Fruit fly (Drosophila melanogaster) whole organism, prepupa: ENCODE results near the gene CG14137.

Experiments
- Blimp-1 ChIP-seq: fragments of 200-800 bp; sonication (Bioruptor generic); optimal IDR thresholded peaks from 3 replicates; lab custom pipeline; 2017; ENCODE audit warnings: missing biosample characterization, missing genetic modification characterization, mild to moderate bottlenecking, moderate library complexity, missing genetic modification reagents
- CG10669 ChIP-seq: fragments of 200-800 bp; sonication (Bioruptor generic); optimal IDR thresholded peaks from 3 replicates; lab custom pipeline; 2018; ENCODE audit warnings: missing biosample characterization, mild to moderate bottlenecking, missing genetic modification characterization, moderate library complexity
- CG11762 ChIP-seq: fragments of 200-800 bp; sonication (Bioruptor generic); optimal IDR thresholded peaks from 3 replicates; lab custom pipeline; 2016; ENCODE audit warnings: missing biosample characterization, missing genetic modification characterization; ENCODE audit not compliant: insufficient read depth
- CG15336 ChIP-seq: fragments of 200-800 bp; sonication (Bioruptor generic); IDR thresholded peaks from 2 replicates; pipeline ENCODE4 v1.3.6; 2022; ENCODE audit warnings: missing biosample characterization, missing genetic modification characterization
- CG16779 ChIP-seq: fragments of 200-800 bp; sonication (Bioruptor generic); optimal IDR thresholded peaks from 3 replicates; lab custom pipeline; 2017; ENCODE audit warnings: missing biosample characterization, mild to moderate bottlenecking, missing genetic modification characterization
- CG3032 ChIP-seq: fragments of 200-800 bp; optimal IDR thresholded peaks from 2 replicates; lab custom pipeline; 2019; ENCODE audit warnings: missing biosample characterization, mild to moderate bottlenecking, missing genetic modification characterization, moderate library complexity
- CG31627 ChIP-seq: fragments of 200-800 bp; sonication (Bioruptor generic); optimal IDR thresholded peaks from 3 replicates; lab custom pipeline; 2016; ENCODE audit warnings: missing biosample characterization, missing genetic modification characterization
- CG32006 ChIP-seq: fragments of 200-800 bp; sonication (Bioruptor generic); optimal IDR thresholded peaks from 3 replicates; lab custom pipeline; 2017; ENCODE audit warnings: missing biosample characterization, mild to moderate bottlenecking, missing genetic modification characterization
- CG3919 ChIP-seq: fragments of 200-800 bp; sonication (Bioruptor generic); optimal IDR thresholded peaks from 3 replicates; lab custom pipeline; 2016; ENCODE audit warnings: missing biosample characterization, missing genetic modification characterization
- CG4318 ChIP-seq: fragments of 200-800 bp; sonication (Bioruptor generic); optimal IDR thresholded peaks from 3 replicates; lab custom pipeline; 2017; ENCODE audit warnings: missing biosample characterization, mild to moderate bottlenecking, missing genetic modification characterization
- CG6276 ChIP-seq: fragments of 200-800 bp; sonication (Bioruptor generic); optimal IDR thresholded peaks from 2 replicates; lab custom pipeline; 2017; ENCODE audit warnings: missing biosample characterization, mild to moderate bottlenecking, missing genetic modification characterization
- CG8119 ChIP-seq: fragments of 200-800 bp; sonication (Bioruptor generic); IDR thresholded peaks from 3 replicates; pipeline ENCODE4 v1.3.6; 2022; ENCODE audit warnings: missing biosample characterization, missing genetic modification characterization
- CG9139 ChIP-seq: fragments of 200-800 bp; sonication (Bioruptor generic); optimal IDR thresholded peaks from 3 replicates; lab custom pipeline; 2017; ENCODE audit warnings: missing biosample characterization, mild to moderate bottlenecking, missing genetic modification characterization
- Eip75B ChIP-seq: fragments of 200-800 bp; sonication (Bioruptor generic); optimal IDR thresholded peaks from 3 replicates; lab custom pipeline; 2016; ENCODE audit warnings: missing biosample characterization, missing genetic modification characterization
- Eip78C ChIP-seq: fragments of 200-800 bp; sonication (Bioruptor generic); peaks from one replicate; lab custom pipeline; 2016; ENCODE audit warnings: missing biosample characterization, missing genetic modification characterization
- Eip93F ChIP-seq: fragments of 200-800 bp; sonication (Bioruptor generic); optimal IDR thresholded peaks from 2 replicates; lab custom pipeline; 2016; ENCODE audit warnings: missing biosample characterization, mild to moderate bottlenecking, missing genetic modification characterization
- Gug ChIP-seq: fragments of 200-800 bp; sonication (Bioruptor generic); IDR thresholded peaks from 2 replicates; pipeline ENCODE4 v1.3.6; 2022; ENCODE audit warnings: missing biosample characterization, missing genetic modification characterization
- Hr38 ChIP-seq: sonication (Bioruptor generic); optimal IDR thresholded peaks from 2 replicates; lab custom pipeline; 2016; ENCODE audit warnings: missing biosample characterization, missing genetic modification characterization
- Hr4 ChIP-seq: fragments of 200-800 bp; sonication (Bioruptor generic); optimal IDR thresholded peaks from 3 replicates; lab custom pipeline; 2016; ENCODE audit warnings: missing biosample characterization, missing genetic modification characterization
- Met ChIP-seq: fragments of 200-800 bp; sonication (Bioruptor generic); optimal IDR thresholded peaks from 3 replicates; lab custom pipeline; 2016; ENCODE audit warnings: missing biosample characterization, missing genetic modification characterization
- OdsH ChIP-seq: fragments of 200-800 bp; sonication (Bioruptor generic); optimal IDR thresholded peaks from 3 replicates; lab custom pipeline; 2016; ENCODE audit warnings: missing biosample characterization, missing genetic modification characterization
- Sox102F ChIP-seq: fragments of 200-800 bp; sonication (Bioruptor generic); optimal IDR thresholded peaks from 2 replicates; lab custom pipeline; 2016; ENCODE audit warnings: missing biosample characterization, mild to moderate bottlenecking, missing genetic modification characterization
- Sox14 ChIP-seq: fragments of 200-800 bp; sonication (Bioruptor generic); optimal IDR thresholded peaks from 3 replicates; lab custom pipeline; 2016; ENCODE audit warnings: missing biosample characterization, missing genetic modification characterization
- Sox15 ChIP-seq: fragments of 200-800 bp; sonication (Bioruptor generic); optimal IDR thresholded peaks from 3 replicates; lab custom pipeline; 2016; ENCODE audit warnings: missing biosample characterization, missing genetic modification characterization
- achi ChIP-seq: fragments of 200-800 bp; sonication (Bioruptor generic); optimal IDR thresholded peaks from 3 replicates; lab custom pipeline; 2016; ENCODE audit warnings: missing biosample characterization, missing genetic modification characterization
- acj6 ChIP-seq: fragments of 200-800 bp; sonication (Bioruptor generic); optimal IDR thresholded peaks from 3 replicates; lab custom pipeline; 2016; ENCODE audit warnings: missing biosample characterization, missing genetic modification characterization
- dac ChIP-seq: fragments of 200-800 bp; sonication (Bioruptor generic); optimal IDR thresholded peaks from 2 replicates; lab custom pipeline; 2017; ENCODE audit warnings: missing biosample characterization, mild to moderate bottlenecking, missing genetic modification characterization
- esn ChIP-seq: fragments of 200-800 bp; sonication (Bioruptor generic); optimal IDR thresholded peaks from 2 replicates; lab custom pipeline; 2016; ENCODE audit warnings: missing biosample characterization, mild to moderate bottlenecking, missing genetic modification characterization, moderate library complexity
- fd59A ChIP-seq: fragments of 200-800 bp; sonication (Bioruptor generic); optimal IDR thresholded peaks from 2 replicates; lab custom pipeline; 2017; ENCODE audit warnings: missing biosample characterization, mild to moderate bottlenecking, missing genetic modification characterization, missing genetic modification reagents
- lz ChIP-seq: fragments of 200-800 bp; sonication (Bioruptor generic); optimal IDR thresholded peaks from 3 replicates; lab custom pipeline; 2016; ENCODE audit warnings: missing biosample characterization, missing genetic modification characterization
- net ChIP-seq: fragments of 200-800 bp; sonication (Bioruptor generic); optimal IDR thresholded peaks from 3 replicates; lab custom pipeline; 2016; ENCODE audit warnings: missing biosample characterization, missing genetic modification characterization
- pdm3 ChIP-seq: fragments of 200-800 bp; sonication (Bioruptor generic); optimal IDR thresholded peaks from 3 replicates; lab custom pipeline; 2016; ENCODE audit warnings: missing biosample characterization, missing genetic modification characterization
- spab ChIP-seq: fragments of 200-800 bp; sonication (Bioruptor generic); optimal IDR thresholded peaks from 2 replicates; lab custom pipeline; 2017; ENCODE audit warnings: missing biosample characterization, mild to moderate bottlenecking, missing genetic modification characterization, missing genetic modification reagents
- ss ChIP-seq, 2 experiments: fragments of 200-800 bp; sonication (Bioruptor generic); optimal IDR thresholded peaks; 2 replicates in 1 of 2; 3 replicates in 1 of 2; lab custom pipeline; 2017 to 2018; ENCODE audit warnings: mild to moderate bottlenecking in 2 of 2, missing biosample characterization in 2 of 2, missing genetic modification characterization in 2 of 2, moderate library complexity in 1 of 2
- svp ChIP-seq: fragments of 200-800 bp; sonication (Bioruptor generic); peaks from one replicate; lab custom pipeline; 2016; ENCODE audit warnings: missing biosample characterization, missing genetic modification characterization
- topi ChIP-seq: fragments of 200-800 bp; sonication (Bioruptor generic); optimal IDR thresholded peaks from 3 replicates; lab custom pipeline; 2016; ENCODE audit warnings: missing biosample characterization, missing genetic modification characterization
- vri ChIP-seq: fragments of 200-800 bp; sonication (Bioruptor generic); optimal IDR thresholded peaks from 3 replicates; lab custom pipeline; 2016; ENCODE audit warnings: missing biosample characterization, mild to moderate bottlenecking, missing genetic modification characterization

Gene CG14137

DNA sequence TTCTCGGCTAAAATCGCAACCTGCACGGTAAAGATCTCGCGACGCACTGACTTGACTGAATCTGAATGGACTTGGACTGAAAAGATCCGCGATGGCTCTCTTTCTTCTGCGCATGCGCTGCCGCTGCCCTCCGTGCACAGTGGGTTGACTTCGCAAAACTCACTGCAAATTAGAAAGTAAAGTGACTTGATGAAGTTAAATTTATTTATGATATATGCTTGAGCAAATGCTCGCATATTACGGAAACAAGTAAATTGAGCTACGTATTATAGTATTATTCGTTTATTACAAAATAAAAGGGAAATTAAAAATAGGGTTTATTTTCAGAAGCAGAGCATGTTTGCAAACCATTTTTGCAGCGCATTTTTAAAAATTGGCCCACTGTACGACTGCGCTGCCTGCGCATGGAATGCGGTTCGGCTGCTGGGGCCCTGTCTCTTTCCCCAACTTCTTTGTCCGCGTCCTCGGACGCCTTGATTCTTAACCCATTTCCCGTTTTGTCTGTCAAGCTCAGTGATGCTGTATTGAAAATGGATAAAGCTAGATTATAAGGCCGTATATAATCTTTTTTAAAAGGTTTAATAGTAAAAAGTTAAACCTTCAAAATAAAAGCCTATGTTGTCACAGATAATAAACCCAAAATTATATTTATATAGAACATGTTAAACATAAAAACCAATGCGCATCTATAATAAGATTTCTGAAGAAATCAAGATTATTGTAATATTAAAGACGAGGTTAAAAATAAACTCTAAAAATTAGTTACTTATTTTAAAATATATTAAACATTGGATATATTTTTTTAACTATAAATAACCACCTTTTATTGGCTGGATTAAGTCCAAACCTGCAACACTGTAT lies 11.9 kb downstream of the CG14137 start, which contains the start of gene rt (continued):
- TF ChIP-seq CG6276 (GFP tag; lab: Kevin White, UChicago), result peak; percentile 82
- TF ChIP-seq Gug (GFP tag; lab: Robert Waterston, UW), result peak; percentile 63
- TF ChIP-seq achi, result peak; percentile 76
- TF ChIP-seq CG32006, result peak; percentile 83
- TF ChIP-seq OdsH (GFP tag; lab: Kevin White, UChicago), result peak; percentile 77
- peak; percentile 70 for TF ChIP-seq CG11762 (GFP tag; lab: Kevin White, UChicago)
- TF ChIP-seq CG10669 (GFP tag; lab: Kevin White, UChicago), result peak; percentile 92
- peak; percentile 95 for TF ChIP-seq Eip78C (GFP tag; lab: Kevin White, UChicago)
- TF ChIP-seq Hr38 (GFP tag; lab: Kevin White, UChicago), result no peak
- TF ChIP-seq topi (GFP tag; lab: Kevin White, UChicago), result peak; percentile 87
- peak; percentile 83 for TF ChIP-seq CG8119 (GFP tag; lab: Robert Waterston, UW)
- TF ChIP-seq, all 60 proteins: peak for 56

DNA sequence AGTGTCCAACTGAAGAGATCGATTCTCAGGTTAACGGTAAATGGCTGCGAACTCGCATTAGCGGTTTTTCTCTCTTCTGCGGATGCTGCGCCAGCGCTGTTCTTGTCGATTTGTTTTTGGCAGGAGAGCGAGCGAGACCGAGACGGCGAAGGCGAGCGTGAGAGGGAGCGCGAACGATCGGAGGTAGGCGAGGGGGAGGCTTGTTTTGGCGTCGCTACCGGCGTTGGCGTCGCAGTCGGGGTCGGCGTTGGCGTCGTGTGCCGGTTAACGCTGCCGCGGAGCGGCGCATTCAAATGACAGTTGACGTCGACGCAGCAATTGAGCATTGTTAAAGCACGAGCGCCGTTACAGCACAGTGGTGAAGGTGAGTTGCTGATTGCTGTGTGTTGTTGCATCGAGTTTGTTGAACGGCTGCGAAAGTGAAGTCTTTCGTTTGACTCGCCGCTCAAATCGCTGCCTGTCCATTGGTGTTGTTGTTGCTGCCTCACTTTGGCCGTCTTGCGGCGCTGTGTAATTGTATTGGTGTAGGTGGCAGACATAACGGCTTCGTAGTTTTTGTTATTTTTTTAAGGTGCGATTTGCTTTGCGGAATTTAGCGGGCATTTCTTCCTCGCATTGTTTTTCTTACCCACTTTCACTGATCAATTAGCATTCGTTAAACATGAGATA lies 12.9 kb downstream of the CG14137 start:
- TF ChIP-seq CG4318 (GFP tag; lab: Kevin White, UChicago) (no peak), CG9139 (no peak), CG16779 (tag; lab: Kevin White, UChicago) (no peak), svp (GFP tag; lab: Kevin White, UChicago) (no peak), Hr4 (GFP tag; lab: Kevin White, UChicago) (no peak), Met (GFP tag; lab: Kevin White, UChicago) (no peak), pdm3 (GFP tag; lab: Kevin White, UChicago) (no peak), spab (no peak), CG3919 (GFP tag; lab: Kevin White, UChicago) (no peak), Sox15 (GFP tag; lab: Kevin White, UChicago) (no peak), Sox14 (GFP tag; lab: Kevin White, UChicago) (no peak), Blimp-1 (GFP tag; lab: Kevin White, UChicago) (peak; percentile 87), fd59A (GFP tag; lab: Kevin White, UChicago) (no peak), acj6 (GFP tag; lab: Kevin White, UChicago) (no peak), vri (GFP tag; lab: Kevin White, UChicago) (peak; percentile 7), Eip93F (GFP tag; lab: Kevin White, UChicago) (no peak), CG3032 (no peak), CG8119 (GFP tag; lab: Robert Waterston, UW) (no peak), ss (GFP tag; optimal IDR thresholded peaks at IDR 0.05; lab: Kevin White, UChicago) (no peak), Eip75B (no peak), lz (GFP tag; lab: Kevin White, UChicago) (no peak), Sox102F (GFP tag; lab: Kevin White, UChicago) (no peak), esn (no peak), net (GFP tag; lab: Kevin White, UChicago) (no peak), CG15336 (peak; percentile 49; the same call in 1 of the 2 replicates)

DNA sequence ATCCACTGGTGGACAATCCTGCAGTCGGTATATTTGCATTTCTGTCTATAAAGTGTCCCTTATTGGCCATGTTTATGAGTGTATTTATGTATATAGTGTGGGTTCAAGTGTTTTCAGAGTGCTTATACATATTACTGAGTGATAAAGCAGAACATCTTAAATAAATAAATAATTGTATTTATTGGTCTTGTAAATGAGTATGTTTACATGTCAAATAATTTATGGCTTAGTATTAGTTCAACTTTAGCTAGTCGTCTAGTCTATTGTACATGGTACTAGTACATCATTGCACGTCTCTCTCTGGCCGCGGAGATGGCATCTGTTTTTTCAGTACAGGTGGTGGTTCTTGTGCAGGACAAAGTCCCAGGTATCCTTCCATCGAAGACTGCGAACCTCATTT lies 15.9 kb downstream of the CG14137 start, which contains the start of gene CG32086:
TSS of gene CG32086 (minus strand) at position 101 of the 400 bp plus-strand sequence.
- TF ChIP-seq Sox15 (GFP tag; lab: Kevin White, UChicago) (no peak), pdm3 (GFP tag; lab: Kevin White, UChicago) (no peak), CG4318 (GFP tag; lab: Kevin White, UChicago) (no peak), CG31627 (no peak), dac (GFP tag; lab: Kevin White, UChicago) (no peak)
- TF ChIP-seq, all 60 proteins: peak for 0
